Fruit fly (Drosophila melanogaster) whole organism, embryonic: ENCODE measurements around the gene Rlb1.

Experiments
- Antp ChIP-seq: fragments of 200-800 bp; sonication (Bioruptor generic); optimal IDR thresholded peaks from 3 replicates; lab custom pipeline; 2016; ENCODE audit warnings: missing biosample characterization, missing genetic modification characterization
- CG10147 ChIP-seq: fragments of 200-800 bp; sonication (Bioruptor generic); optimal IDR thresholded peaks from 2 replicates; lab custom pipeline; 2019; ENCODE audit warnings: missing biosample characterization, mild to moderate bottlenecking, missing genetic modification characterization, moderate library complexity
- CG10209 ChIP-seq: fragments of 200-800 bp; sonication (Bioruptor generic); optimal IDR thresholded peaks from 3 replicates; lab custom pipeline; 2017; ENCODE audit warnings: missing biosample characterization, mild to moderate bottlenecking, missing genetic modification characterization, missing genetic modification reagents
- CG10267 ChIP-seq: fragments of 200-800 bp; sonication (Bioruptor generic); optimal IDR thresholded peaks from 2 replicates; lab custom pipeline; 2018; ENCODE audit warnings: missing biosample characterization, mild to moderate bottlenecking, missing genetic modification characterization, moderate library complexity
- CG10366 ChIP-seq: fragments of 200-800 bp; sonication (Bioruptor generic); IDR thresholded peaks from 2 replicates; pipeline ENCODE4 v1.3.6; 2022; ENCODE audit warnings: missing biosample characterization, missing genetic modification characterization
- CG11085 ChIP-seq: fragments of 200-800 bp; sonication (Bioruptor generic); IDR thresholded peaks from 2 replicates; pipeline ENCODE4 v1.3.6; 2022; ENCODE audit warnings: missing biosample characterization, missing genetic modification characterization
- CG11456 ChIP-seq: fragments of 200-800 bp; sonication (Bioruptor generic); IDR thresholded peaks from 3 replicates; pipeline ENCODE4 v1.3.6; 2022; ENCODE audit warnings: missing biosample characterization, missing genetic modification characterization
- CG11560 ChIP-seq: fragments of 200-800 bp; sonication (Bioruptor generic); IDR thresholded peaks from 3 replicates; pipeline ENCODE4 v1.3.6; 2022; ENCODE audit warnings: missing biosample characterization, missing genetic modification characterization
- CG12659 ChIP-seq: fragments of 200-800 bp; sonication (Bioruptor generic); optimal IDR thresholded peaks from 3 replicates; lab custom pipeline; 2017; ENCODE audit warnings: mild to moderate bottlenecking, missing biosample characterization, missing genetic modification reagents, missing genetic modification characterization
- CG18011 ChIP-seq: fragments of 200-800 bp; sonication (Bioruptor generic); optimal IDR thresholded peaks from 2 replicates; lab custom pipeline; 2017; ENCODE audit warnings: missing biosample characterization, missing genetic modification characterization, mild to moderate bottlenecking, moderate library complexity, missing genotype
- CG32767 ChIP-seq: fragments of 200-800 bp; sonication (Bioruptor generic); IDR thresholded peaks from 2 replicates; pipeline ENCODE4 v1.3.6; 2022; ENCODE audit warnings: missing biosample characterization, missing genetic modification characterization
- CG3407 ChIP-seq: fragments of 200-800 bp; sonication (Bioruptor generic); optimal IDR thresholded peaks from 2 replicates; lab custom pipeline; 2018; ENCODE audit warnings: missing biosample characterization, mild to moderate bottlenecking, missing genetic modification characterization
- CG34422 ChIP-seq: fragments of 200-800 bp; sonication (Bioruptor generic); IDR thresholded peaks from 3 replicates; pipeline ENCODE4 v1.3.6; 2022; ENCODE audit warnings: missing biosample characterization, missing genetic modification characterization
- CG4820 ChIP-seq: fragments of 200-800 bp; sonication (Bioruptor generic); optimal IDR thresholded peaks from 3 replicates; lab custom pipeline; 2016; ENCODE audit warnings: missing biosample characterization, missing genetic modification characterization
- CG6854 ChIP-seq: fragments of 200-800 bp; sonication (Bioruptor generic); optimal IDR thresholded peaks from 3 replicates; lab custom pipeline; 2017; ENCODE audit warnings: missing biosample characterization, mild to moderate bottlenecking, missing genetic modification characterization
- CG7556 ChIP-seq: fragments of 200-800 bp; sonication (Bioruptor generic); optimal IDR thresholded peaks from 2 replicates; lab custom pipeline; 2017; ENCODE audit warnings: missing biosample characterization, mild to moderate bottlenecking, missing genetic modification characterization
- CG7745 ChIP-seq: fragments of 200-800 bp; sonication (Bioruptor generic); optimal IDR thresholded peaks from 2 replicates; lab custom pipeline; 2018; ENCODE audit warnings: missing biosample characterization, mild to moderate bottlenecking, missing genetic modification characterization, moderate library complexity
- CG7963 ChIP-seq: fragments of 200-800 bp; sonication (Bioruptor generic); IDR thresholded peaks from 3 replicates; pipeline ENCODE4 v1.3.6; 2022; ENCODE audit warnings: missing biosample characterization, missing genetic modification characterization; ENCODE audit not compliant: partially characterized antibody
- CG8281 ChIP-seq: fragments of 200-800 bp; sonication (Bioruptor generic); optimal IDR thresholded peaks from 2 replicates; lab custom pipeline; 2018; ENCODE audit warnings: missing biosample characterization, mild to moderate bottlenecking, missing genetic modification characterization, moderate library complexity
- CG8359 ChIP-seq: fragments of 200-800 bp; sonication (Bioruptor generic); optimal IDR thresholded peaks from 2 replicates; lab custom pipeline; 2017; ENCODE audit warnings: missing biosample characterization, mild to moderate bottlenecking, missing genetic modification characterization, borderline replicate concordance
- CG9797 ChIP-seq: fragments of 200-800 bp; sonication (Bioruptor generic); optimal IDR thresholded peaks from 3 replicates; lab custom pipeline; 2018; ENCODE audit warnings: missing biosample characterization, mild to moderate bottlenecking, missing genetic modification characterization
- CHES-1-like ChIP-seq: fragments of 200-800 bp; sonication (Bioruptor generic); optimal IDR thresholded peaks from 2 replicates; lab custom pipeline; 2016; ENCODE audit warnings: missing biosample characterization, missing genetic modification characterization
- CoRest ChIP-seq: fragments of 200-800 bp; sonication (Bioruptor generic); optimal IDR thresholded peaks from 3 replicates; lab custom pipeline; 2018; ENCODE audit warnings: missing biosample characterization, mild to moderate bottlenecking, missing genetic modification characterization, moderate library complexity
- Dad ChIP-seq: fragments of 200-800 bp; sonication (Bioruptor generic); optimal IDR thresholded peaks from 3 replicates; lab custom pipeline; 2016; ENCODE audit warnings: missing biosample characterization, missing genetic modification characterization
- Hmx ChIP-seq: fragments of 200-800 bp; sonication (Bioruptor generic); optimal IDR thresholded peaks from 2 replicates; lab custom pipeline; 2016; ENCODE audit warnings: missing biosample characterization, missing genetic modification characterization
- Hr51 ChIP-seq, 2 experiments: fragments of 200-800 bp; sonication (Bioruptor generic); optimal IDR thresholded peaks; 2 replicates in 1 of 2; 3 replicates in 1 of 2; lab custom pipeline; 2016 to 2018; ENCODE audit warnings: missing biosample characterization in 2 of 2, missing genetic modification characterization in 2 of 2, mild to moderate bottlenecking in 1 of 2, moderate library complexity in 1 of 2
- Jarid2 ChIP-seq: fragments of 200-800 bp; sonication (Bioruptor generic); optimal IDR thresholded peaks from 3 replicates; lab custom pipeline; 2017; ENCODE audit warnings: mild to moderate bottlenecking, missing biosample characterization, missing genetic modification reagents, missing genetic modification characterization
- NC2α ChIP-seq: fragments of 200-800 bp; sonication (Bioruptor generic); optimal IDR thresholded peaks from 2 replicates; lab custom pipeline; 2016; ENCODE audit warnings: missing biosample characterization, missing genetic modification characterization
- NFAT ChIP-seq: fragments of 200-800 bp; sonication (Bioruptor generic); IDR thresholded peaks from 2 replicates; pipeline ENCODE4 v1.3.6; 2022; ENCODE audit warnings: missing biosample characterization, missing genetic modification characterization
- NfI ChIP-seq: fragments of 200-800 bp; sonication (Bioruptor generic); optimal IDR thresholded peaks from 3 replicates; lab custom pipeline; 2018; ENCODE audit warnings: missing biosample characterization, mild to moderate bottlenecking, missing genetic modification characterization, moderate library complexity
- Spps ChIP-seq: fragments of 200-800 bp; sonication (Bioruptor generic); optimal IDR thresholded peaks from 2 replicates; lab custom pipeline; 2018; ENCODE audit warnings: missing biosample characterization, mild to moderate bottlenecking, missing genetic modification characterization
- Stat92E ChIP-seq, 3 experiments: fragments of >200 bp in 2 of 3; fragments of 200-800 bp in 1 of 3; sonication (Bioruptor generic) in 1 of 3; optimal IDR thresholded peaks; 2 replicates each; lab custom pipeline; 2017 to 2019; ENCODE audit warnings: missing biosample characterization in 3 of 3, missing genetic modification characterization in 3 of 3, mild to moderate bottlenecking in 1 of 3, moderate library complexity in 1 of 3
- ab ChIP-seq: fragments of 200-800 bp; sonication (Bioruptor generic); optimal IDR thresholded peaks from 2 replicates; lab custom pipeline; 2016; ENCODE audit warnings: missing biosample characterization, missing genetic modification characterization
- abd-A ChIP-seq: fragments of 200-800 bp; sonication (Bioruptor generic); optimal IDR thresholded peaks from 3 replicates; lab custom pipeline; 2019; ENCODE audit warnings: missing biosample characterization, mild to moderate bottlenecking, missing genetic modification characterization, moderate library complexity
- ac ChIP-seq: fragments of 200-800 bp; sonication (Bioruptor generic); optimal IDR thresholded peaks from 3 replicates; lab custom pipeline; 2017; ENCODE audit warnings: missing biosample characterization, mild to moderate bottlenecking, missing genetic modification characterization
- ara ChIP-seq: fragments of 200-800 bp; sonication (Bioruptor generic); IDR thresholded peaks from 2 replicates; pipeline ENCODE4 v1.3.6; 2022; ENCODE audit warnings: missing biosample characterization, missing genetic modification characterization
- chif ChIP-seq, 2 experiments: fragments of 200-800 bp; sonication (Bioruptor generic); optimal IDR thresholded peaks; 3 replicates each; lab custom pipeline; 2016; ENCODE audit warnings: missing biosample characterization in 2 of 2, missing genetic modification characterization in 2 of 2
- lola ChIP-seq, 3 experiments: fragments of >200 bp in 2 of 3; fragments of 200-800 bp in 1 of 3; sonication (Bioruptor generic) in 1 of 3; optimal IDR thresholded peaks; 2 replicates each; lab custom pipeline; 2017 to 2019; ENCODE audit warnings: missing biosample characterization in 3 of 3, missing genetic modification characterization in 3 of 3, mild to moderate bottlenecking in 1 of 3, moderate library complexity in 1 of 3
- maf-S ChIP-seq: fragments of 200-800 bp; sonication (Bioruptor generic); optimal IDR thresholded peaks from 2 replicates; lab custom pipeline; 2016; ENCODE audit warnings: missing biosample characterization, missing genetic modification characterization
- mam ChIP-seq: fragments of 200-800 bp; sonication (Bioruptor generic); optimal IDR thresholded peaks from 3 replicates; lab custom pipeline; 2016; ENCODE audit warnings: missing biosample characterization, missing genetic modification characterization
- nau ChIP-seq: fragments of 200-800 bp; sonication (Bioruptor generic); optimal IDR thresholded peaks from 3 replicates; lab custom pipeline; 2017; ENCODE audit warnings: missing biosample characterization, mild to moderate bottlenecking, missing genetic modification characterization, missing genetic modification reagents
- pita ChIP-seq: fragments of 200-800 bp; sonication (Bioruptor generic); optimal IDR thresholded peaks from 2 replicates; lab custom pipeline; 2017; ENCODE audit warnings: missing biosample characterization, mild to moderate bottlenecking, missing genetic modification characterization
- ro ChIP-seq: fragments of 200-800 bp; sonication (Bioruptor generic); IDR thresholded peaks from 2 replicates; pipeline ENCODE4 v1.3.6; 2022; ENCODE audit warnings: missing biosample characterization, missing genetic modification characterization
- sd ChIP-seq: fragments of 200-800 bp; sonication (Bioruptor generic); optimal IDR thresholded peaks from 3 replicates; lab custom pipeline; 2018; ENCODE audit warnings: missing biosample characterization, mild to moderate bottlenecking, missing genetic modification characterization, moderate library complexity
- tll ChIP-seq, 2 experiments: fragments of 200-800 bp in 1 of 2; fragments of >200 bp in 1 of 2; sonication (Bioruptor generic) in 1 of 2; optimal IDR thresholded peaks; 2 replicates each; lab custom pipeline; 2017 to 2019; ENCODE audit warnings: missing biosample characterization in 2 of 2, missing genetic modification characterization in 2 of 2, mild to moderate bottlenecking in 1 of 2, moderate library complexity in 1 of 2
- toy ChIP-seq: fragments of 200-800 bp; sonication (Bioruptor generic); IDR thresholded peaks from 2 replicates; pipeline ENCODE4 v1.3.6; 2022; ENCODE audit warnings: missing biosample characterization, missing genetic modification characterization
- wor ChIP-seq: fragments of 200-800 bp; sonication (Bioruptor generic); IDR thresholded peaks from 2 replicates; pipeline ENCODE4 v1.3.6; 2022; ENCODE audit warnings: missing biosample characterization, missing genetic modification characterization

Gene Rlb1

dm6 chr3R:9493627-9494626, 19.2 kb upstream of the Rlb1 start, which contains the start of gene CG16779 (continued):
- TF ChIP-seq CG10209 (GFP tag; lab: Kevin White, UChicago) (peak; percentile 53), CG4820 (peak; percentile 57), CG8359 (no peak), CG6854 (GFP tag; lab: Kevin White, UChicago) (no peak), Stat92E (GFP tag; optimal IDR thresholded peaks at IDR 0.05; lab: Kevin White, UChicago) (no peak), CG32767 (GFP tag; lab: Robert Waterston, UW) (0 out of 2 replicates have a peak, but pooled peaks have one; percentile 17), CG10147 (no peak), CG34422 (GFP tag; lab: Robert Waterston, UW) (no peak), Jarid2 (no peak), CG10267 (tag; lab: Kevin White, UChicago) (peak; percentile 39), lola (GFP tag; optimal IDR thresholded peaks at IDR 0.05; lab: Kevin White, UChicago) (peak in 1 of 3 experiments; percentile 65), CG7963 (GFP tag; lab: Robert Waterston, UW) (no peak), NfI (GFP tag; lab: Kevin White, UChicago) (no peak), Spps (tag; lab: Kevin White, UChicago) (no peak), wor (no peak), CG11085 (no peak), CG9797 (GFP tag; lab: Kevin White, UChicago) (no peak), Hmx (no peak), abd-A (peak; percentile 44), ab (no peak), ac (no peak), Hr51 (GFP tag; optimal IDR thresholded peaks at IDR 0.05; lab: Kevin White, UChicago) (peak in 1 of 2 experiments; percentile 60), Dad (GFP tag; lab: Kevin White, UChicago) (no peak), CG3407 (GFP tag; lab: Kevin White, UChicago) (no peak), Antp (GFP tag; lab: Kevin White, UChicago) (no peak), maf-S (no peak), mam (GFP tag; lab: Kevin White, UChicago) (peak; percentile 16), nau (GFP tag; lab: Kevin White, UChicago) (no peak), pita (no peak), CG10366 (GFP tag; lab: Robert Waterston, UW) (no peak), CG11560 (tag; lab: Robert Waterston, UW) (no peak), CG8281 (tag; lab: Kevin White, UChicago) (no peak), tll (GFP tag; optimal IDR thresholded peaks at IDR 0.05; lab: Kevin White, UChicago) (no peak), toy (GFP tag; lab: Robert Waterston, UW) (no peak), ro (no peak), CG7556 (GFP tag; lab: Kevin White, UChicago) (peak; percentile 67), NC2α (GFP tag; lab: Kevin White, UChicago) (no peak), CHES-1-like (GFP tag; lab: Kevin White, UChicago) (no peak), CG7745 (no peak), chif (GFP tag; optimal IDR thresholded peaks at IDR 0.05; lab: Kevin White, UChicago) (peak; percentile 9 to 22), CoRest (peak; percentile 57), sd (tag; lab: Kevin White, UChicago) (no peak), NFAT (GFP tag; lab: Robert Waterston, UW) (no peak), CG12659 (GFP tag; lab: Kevin White, UChicago) (peak; percentile 19), CG11456 (peak; percentile 60; the same call in 1 of the 3 replicates), CG18011 (no peak), ara (no peak)
